Worm (Caenorhabditis elegans) whole organism, L3 larva: ENCODE measurements around the gene ife-4.

Experiments
- egl-27 ChIP-seq: sonication (generic microtip); optimal IDR thresholded peaks from 4 replicates; lab custom pipeline; 2017; ENCODE audit warnings: missing biosample characterization, missing genetic modification reagents, missing genetic modification characterization
- lin-39 ChIP-seq: fragments of 150-350 bp; optimal IDR thresholded peaks from 2 replicates; lab custom pipeline; 2018; ENCODE audit warnings: missing biosample characterization, missing genetic modification reagents, missing genetic modification characterization
- nhr-237 ChIP-seq: fragments of 150-350 bp; optimal IDR thresholded peaks from 2 replicates; lab custom pipeline; 2014; ENCODE audit warnings: missing biosample characterization, missing genetic modification characterization
- nhr-77 ChIP-seq: fragments of 150-350 bp; optimal IDR thresholded peaks from 2 replicates; lab custom pipeline; 2014; ENCODE audit warnings: missing biosample characterization, missing genetic modification characterization
- skn-1 ChIP-seq: fragments of 150-350 bp; optimal IDR thresholded peaks from 2 replicates; lab custom pipeline; 2014; ENCODE audit warnings: missing biosample characterization, missing genetic modification characterization
- snpc-4 ChIP-seq: fragments of 150-350 bp; optimal IDR thresholded peaks from 2 replicates; lab custom pipeline; 2014; ENCODE audit warnings: missing biosample characterization, missing genetic modification characterization
- zag-1 ChIP-seq: fragments of 150-350 bp; optimal IDR thresholded peaks from 2 replicates; lab custom pipeline; 2014; ENCODE audit warnings: missing biosample characterization, missing genetic modification characterization

ce11 chrX:1154648-1155047, 50.6 kb downstream of the ife-4 start, which contains the start of gene R193.1:
- TF ChIP-seq snpc-4 (no peak), nhr-77 (tag; lab: Kevin White, UChicago) (no peak), lin-39 (tag; lab: Kevin White, UChicago) (no peak), egl-27 (no peak), skn-1 (tag; lab: Kevin White, UChicago) (no peak), nhr-237 (tag; lab: Kevin White, UChicago) (no peak), zag-1 (tag; lab: Kevin White, UChicago) (no peak)
